Worm (Caenorhabditis elegans): ENCODE measurements around the gene T08G3.11.

- TF ChIP-seq ZK546.5 (tag; optimal IDR thresholded peaks at IDR 0.05) (no peak), nhr-23 (tag; optimal IDR thresholded peaks at IDR 0.05) (no peak), nhr-11 (tag; optimal IDR thresholded peaks at IDR 0.05) (no peak)
These were observed 11.3 kb downstream of the T08G3.11 start, which contains the start of gene sru-44 for ce11 chrV:16467840-16468239.

Data from whole organism, L2 larva.